Worm (Caenorhabditis elegans): ENCODE data around the gene lron-14.

The lron-14 gene

ce11 chrIV:9534342-9534741, 32.1 kb downstream of the lron-14 start:
- TF ChIP-seq tra-4 (tag; optimal IDR thresholded peaks at IDR 0.05), result no peak
- TF ChIP-seq ama-1 (optimal IDR thresholded peaks at IDR 0.05), result no peak
- TF ChIP-seq ets-7 (tag; optimal IDR thresholded peaks at IDR 0.05), result no peak
- no peak for TF ChIP-seq hmg-4 (GFP tag; optimal IDR thresholded peaks at IDR 0.05)
- TF ChIP-seq tbx-11 (GFP tag; IDR thresholded peaks at IDR 0.05), result no peak
- no peak for TF ChIP-seq pes-1 (GFP tag; IDR thresholded peaks at IDR 0.05)
- TF ChIP-seq B0310.2 (tag; optimal IDR thresholded peaks at IDR 0.05), result no peak
- TF ChIP-seq hmbx-1 (tag; optimal IDR thresholded peaks at IDR 0.05), result no peak
- no peak for TF ChIP-seq F13C5.2 (tag; optimal IDR thresholded peaks at IDR 0.05)

- no peak for TF ChIP-seq tbx-11 (GFP tag; IDR thresholded peaks at IDR 0.05)
- no peak for TF ChIP-seq ama-1 (optimal IDR thresholded peaks at IDR 0.05)
- no peak for TF ChIP-seq aly-1 (tag; optimal IDR thresholded peaks at IDR 0.05)
- no peak for TF ChIP-seq hmbx-1 (tag; optimal IDR thresholded peaks at IDR 0.05)
- no peak for TF ChIP-seq ceh-13 (GFP tag; optimal IDR thresholded peaks at IDR 0.05)
- no peak for TF ChIP-seq sea-1 (GFP tag; conservative IDR thresholded peaks at IDR 0.05)
- TF ChIP-seq B0310.2 (tag; optimal IDR thresholded peaks at IDR 0.05), result no peak
- no peak for TF ChIP-seq F13C5.2 (tag; optimal IDR thresholded peaks at IDR 0.05)
- TF ChIP-seq pes-1 (GFP tag; IDR thresholded peaks at IDR 0.05), result no peak
- no peak for TF ChIP-seq hnd-1 (tag; optimal IDR thresholded peaks at IDR 0.05)
- no peak for TF ChIP-seq ceh-36 (tag; optimal IDR thresholded peaks at IDR 0.05)
- TF ChIP-seq tra-4 (tag; optimal IDR thresholded peaks at IDR 0.05), result no peak
- no peak for TF ChIP-seq flt-1 (GFP tag; IDR thresholded peaks at IDR 0.05)
These were observed 33.3 kb downstream of the lron-14 start, which contains the start of gene F56H11.2 for ce11 chrIV:9533071-9533470. Gene F56H11.2 (minus strand): TSS chrIV:9533171.

ce11 chrIV:9530768-9531167, 35.6 kb downstream of the lron-14 start:
- TF ChIP-seq tra-4 (tag; optimal IDR thresholded peaks at IDR 0.05) (no peak), ceh-36 (tag; optimal IDR thresholded peaks at IDR 0.05) (no peak), hmg-4 (GFP tag; optimal IDR thresholded peaks at IDR 0.05) (no peak), hnd-1 (tag; optimal IDR thresholded peaks at IDR 0.05) (no peak), flt-1 (GFP tag; IDR thresholded peaks at IDR 0.05) (no peak), scrt-1 (GFP tag; IDR thresholded peaks at IDR 0.05) (no peak), tbx-37 (GFP tag; conservative IDR thresholded peaks at IDR 0.05) (no peak)

- TF ChIP-seq B0310.2 (tag; optimal IDR thresholded peaks at IDR 0.05) (no peak), hmbx-1 (tag; optimal IDR thresholded peaks at IDR 0.05) (no peak), ama-1 (optimal IDR thresholded peaks at IDR 0.05) (no peak), scrt-1 (GFP tag; IDR thresholded peaks at IDR 0.05) (no peak), tbx-11 (GFP tag; IDR thresholded peaks at IDR 0.05) (no peak), hnd-1 (tag; optimal IDR thresholded peaks at IDR 0.05) (no peak), ceh-36 (tag; optimal IDR thresholded peaks at IDR 0.05) (no peak), ceh-13 (GFP tag; optimal IDR thresholded peaks at IDR 0.05) (no peak), F13C5.2 (tag; optimal IDR thresholded peaks at IDR 0.05) (no peak), ets-7 (tag; optimal IDR thresholded peaks at IDR 0.05) (no peak), flt-1 (GFP tag; IDR thresholded peaks at IDR 0.05) (no peak), tra-4 (tag; optimal IDR thresholded peaks at IDR 0.05) (no peak), sea-1 (GFP tag; conservative IDR thresholded peaks at IDR 0.05) (no peak), tbx-37 (GFP tag; conservative IDR thresholded peaks at IDR 0.05) (no peak), pes-1 (GFP tag; IDR thresholded peaks at IDR 0.05) (no peak), hmg-4 (GFP tag; optimal IDR thresholded peaks at IDR 0.05) (no peak), aly-1 (tag; optimal IDR thresholded peaks at IDR 0.05) (no peak)
These were observed 36.8 kb downstream of the lron-14 start, which contains the start of gene elo-7 for ce11 chrIV:9529647-9530046. Gene elo-7 (plus strand): TSS chrIV:9529947.

- TF ChIP-seq tbx-37 (GFP tag; conservative IDR thresholded peaks at IDR 0.05), result no peak
- no peak for TF ChIP-seq sea-1 (GFP tag; conservative IDR thresholded peaks at IDR 0.05)
- no peak for TF ChIP-seq B0310.2 (tag; optimal IDR thresholded peaks at IDR 0.05)
- TF ChIP-seq tbx-11 (GFP tag; IDR thresholded peaks at IDR 0.05), result no peak
- no peak for TF ChIP-seq hmbx-1 (tag; optimal IDR thresholded peaks at IDR 0.05)
- TF ChIP-seq aly-1 (tag; optimal IDR thresholded peaks at IDR 0.05), result no peak
- no peak for TF ChIP-seq ceh-36 (tag; optimal IDR thresholded peaks at IDR 0.05)
- TF ChIP-seq scrt-1 (GFP tag; IDR thresholded peaks at IDR 0.05), result no peak
- no peak for TF ChIP-seq ama-1 (optimal IDR thresholded peaks at IDR 0.05)
- no peak for TF ChIP-seq ets-7 (tag; optimal IDR thresholded peaks at IDR 0.05)
- TF ChIP-seq ceh-13 (GFP tag; optimal IDR thresholded peaks at IDR 0.05), result no peak
- no peak for TF ChIP-seq hnd-1 (tag; optimal IDR thresholded peaks at IDR 0.05)
- no peak for TF ChIP-seq F13C5.2 (tag; optimal IDR thresholded peaks at IDR 0.05)
- no peak for TF ChIP-seq pes-1 (GFP tag; IDR thresholded peaks at IDR 0.05)
- TF ChIP-seq hmg-4 (GFP tag; optimal IDR thresholded peaks at IDR 0.05), result no peak
These were observed 39.4 kb downstream of the lron-14 start for ce11 chrIV:9527002-9527401.

ce11 chrIV:9525682-9526416, 40.6 kb downstream of the lron-14 start, which contains the start of gene elo-1:
Gene elo-1 (plus strand): TSS chrIV:9526366.
- TF ChIP-seq tbx-37 (GFP tag; conservative IDR thresholded peaks at IDR 0.05) (no peak), hnd-1 (tag; optimal IDR thresholded peaks at IDR 0.05) (no peak), hmg-4 (GFP tag; optimal IDR thresholded peaks at IDR 0.05) (no peak), scrt-1 (GFP tag; IDR thresholded peaks at IDR 0.05) (no peak), sea-1 (GFP tag; conservative IDR thresholded peaks at IDR 0.05) (no peak), flt-1 (GFP tag; IDR thresholded peaks at IDR 0.05) (no peak), pes-1 (GFP tag; IDR thresholded peaks at IDR 0.05) (no peak), tbx-11 (GFP tag; IDR thresholded peaks at IDR 0.05) (no peak), ama-1 (optimal IDR thresholded peaks at IDR 0.05) (no peak), ceh-36 (tag; optimal IDR thresholded peaks at IDR 0.05) (no peak), ets-7 (tag; optimal IDR thresholded peaks at IDR 0.05) (no peak), tra-4 (tag; optimal IDR thresholded peaks at IDR 0.05) (no peak), aly-1 (tag; optimal IDR thresholded peaks at IDR 0.05) (no peak), F13C5.2 (tag; optimal IDR thresholded peaks at IDR 0.05) (no peak), ceh-13 (GFP tag; optimal IDR thresholded peaks at IDR 0.05) (no peak), B0310.2 (tag; optimal IDR thresholded peaks at IDR 0.05) (no peak), hmbx-1 (tag; optimal IDR thresholded peaks at IDR 0.05) (no peak)

All from whole organism, early embryonic.